Worm (Caenorhabditis elegans): ENCODE data around the gene Y2H9A.6.

The Y2H9A.6 gene

ce11 chrV:13457858-13458257, 14.2 kb downstream of the Y2H9A.6 start, which contains the start of gene F25H9.2 (continued):
- TF ChIP-seq unc-130 (tag; optimal IDR thresholded peaks at IDR 0.05) (peak; percentile 47), ceh-88 (GFP tag; IDR thresholded peaks at IDR 0.05) (no peak), nhr-71 (tag; optimal IDR thresholded peaks at IDR 0.05) (peak; percentile 25), isw-1 (GFP tag; IDR thresholded peaks at IDR 0.05) (no peak), F16B12.6 (tag; optimal IDR thresholded peaks at IDR 0.05) (peak; percentile 90), Y116A8C.19 (tag; optimal IDR thresholded peaks at IDR 0.05; ENCODE audit: borderline replicate concordance) (no peak), elt-3 (tag; optimal IDR thresholded peaks at IDR 0.05) (no peak), ztf-11 (tag; optimal IDR thresholded peaks at IDR 0.05) (no peak), nhr-11 (tag; optimal IDR thresholded peaks at IDR 0.05) (no peak)

DNA sequence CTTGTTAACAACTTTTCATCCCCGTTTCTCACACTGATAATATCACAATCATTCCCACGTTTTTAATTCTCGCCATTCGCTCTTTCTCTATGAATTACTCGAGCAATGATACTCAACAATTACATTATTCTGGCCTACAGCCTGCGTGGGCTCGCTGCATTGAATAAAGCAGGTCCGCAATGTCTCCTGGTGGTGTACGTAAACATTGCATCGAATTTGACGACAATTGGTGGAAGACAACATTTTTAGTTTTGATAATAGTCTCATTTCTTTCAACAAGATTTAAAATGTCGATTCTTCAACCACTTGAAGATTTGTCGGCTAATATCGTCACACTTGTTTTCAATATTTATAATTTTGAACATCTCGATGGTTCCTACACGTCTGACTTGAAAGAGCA, 15.7 kb downstream of the Y2H9A.6 start, which contains the start of gene bath-39:
Gene bath-39, plus strand, starts transcription at position 137 of the 400 bp plus-strand sequence.
- no peak for TF ChIP-seq elt-3 (tag; optimal IDR thresholded peaks at IDR 0.05)
- peak; percentile 28 for TF ChIP-seq snu-23 (GFP tag; optimal IDR thresholded peaks at IDR 0.05)
- peak in 1 of 2 experiments; percentile 28 for TF ChIP-seq efl-1 (optimal IDR thresholded peaks at IDR 0.05)
- peak; percentile 19 to 84 for TF ChIP-seq efl-1 (GFP tag; optimal IDR thresholded peaks at IDR 0.05 in 1 of 2)
- TF ChIP-seq alr-1 (tag; optimal IDR thresholded peaks at IDR 0.05; ENCODE audit: borderline replicate concordance), result no peak
- no peak for TF ChIP-seq ceh-88 (GFP tag; IDR thresholded peaks at IDR 0.05)
- TF ChIP-seq ztf-4 (tag; optimal IDR thresholded peaks at IDR 0.05), result no peak
- TF ChIP-seq F16B12.6 (tag; optimal IDR thresholded peaks at IDR 0.05), result peak; percentile 81
- TF ChIP-seq lsy-2 (tag; optimal IDR thresholded peaks at IDR 0.05), result peak in 1 of 2 experiments; percentile 40
- TF ChIP-seq dpl-1 (GFP tag; optimal IDR thresholded peaks at IDR 0.05), result peak in 2 of 3 experiments; percentile 19 to 48
- TF ChIP-seq lin-15B (tag; optimal IDR thresholded peaks at IDR 0.05), result peak; percentile 1
- no peak for TF ChIP-seq nhr-85 (tag)
- peak; percentile 22 for TF ChIP-seq blmp-1 (tag; optimal IDR thresholded peaks at IDR 0.05)
- no peak for TF ChIP-seq pqm-1 (tag; optimal IDR thresholded peaks at IDR 0.05)
- peak; percentile 18 to 35 for TF ChIP-seq lin-35 (GFP tag; optimal IDR thresholded peaks at IDR 0.05)
- no peak for TF ChIP-seq ceh-8 (GFP tag; optimal IDR thresholded peaks at IDR 0.05)
- peak; percentile 32 for TF ChIP-seq rnt-1 (tag; optimal IDR thresholded peaks at IDR 0.05)

- TF ChIP-seq nhr-71 (tag; optimal IDR thresholded peaks at IDR 0.05), result peak; percentile 83
- peak; percentile 75 for TF ChIP-seq snu-23 (GFP tag; optimal IDR thresholded peaks at IDR 0.05)
- no peak for TF ChIP-seq C04F5.9 (tag; optimal IDR thresholded peaks at IDR 0.05)
- TF ChIP-seq dsc-1 (tag; optimal IDR thresholded peaks at IDR 0.05), result peak; percentile 20
- peak; percentile 88 for TF ChIP-seq lin-14 (GFP tag; optimal IDR thresholded peaks at IDR 0.05)
- peak; percentile 60 for TF ChIP-seq F16B12.6 (tag; optimal IDR thresholded peaks at IDR 0.05)
- peak; percentile 98 for TF ChIP-seq pqm-1 (tag; optimal IDR thresholded peaks at IDR 0.05)
- peak; percentile 34 for TF ChIP-seq jun-1 (tag; optimal IDR thresholded peaks at IDR 0.05)
- peak; percentile 26 for TF ChIP-seq unc-86 (tag; optimal IDR thresholded peaks at IDR 0.05)
- peak; percentile 10 for TF ChIP-seq C16A3.4 (tag; optimal IDR thresholded peaks at IDR 0.05)
- TF ChIP-seq mab-9 (GFP tag; IDR thresholded peaks at IDR 0.05), result no peak
- TF ChIP-seq snpc-4 (tag; optimal IDR thresholded peaks at IDR 0.05), result peak; percentile 31
- TF ChIP-seq sptf-1 (tag; optimal IDR thresholded peaks at IDR 0.05), result no peak
- peak; percentile 70 for TF ChIP-seq nhr-85 (tag)
- peak; percentile 78 for TF ChIP-seq nhr-20 (tag; optimal IDR thresholded peaks at IDR 0.05)
- peak; percentile 52 to 67 for TF ChIP-seq lsy-2 (tag; optimal IDR thresholded peaks at IDR 0.05)
- TF ChIP-seq zag-1 (tag; optimal IDR thresholded peaks at IDR 0.05), result no peak
- peak; percentile 60 for TF ChIP-seq fkh-8 (tag; optimal IDR thresholded peaks at IDR 0.05)
- TF ChIP-seq nhr-237 (tag; optimal IDR thresholded peaks at IDR 0.05), result peak; percentile 24
- no peak for TF ChIP-seq ceh-63 (GFP tag; optimal IDR thresholded peaks at IDR 0.05)
- peak; percentile 43 for TF ChIP-seq lin-13 (GFP tag; optimal IDR thresholded peaks at IDR 0.05)
- no peak for TF ChIP-seq nhr-76 (tag; optimal IDR thresholded peaks at IDR 0.05)
- no peak for TF ChIP-seq C34B4.2 (tag; optimal IDR thresholded peaks at IDR 0.05)
- TF ChIP-seq nhr-47 (tag; optimal IDR thresholded peaks at IDR 0.05), result peak; percentile 65
- TF ChIP-seq skn-1 (tag; optimal IDR thresholded peaks at IDR 0.05), result peak; percentile 79
- peak; percentile 23; the same call in 1 of the 2 replicates for TF ChIP-seq isw-1 (GFP tag; IDR thresholded peaks at IDR 0.05)
- TF ChIP-seq elt-2 (tag; optimal IDR thresholded peaks at IDR 0.05), result peak; percentile 88
- TF ChIP-seq aha-1 (tag; optimal IDR thresholded peaks at IDR 0.05), result no peak
- TF ChIP-seq ztf-4 (tag; optimal IDR thresholded peaks at IDR 0.05), result no peak
- no peak for TF ChIP-seq sup-37 (GFP tag; optimal IDR thresholded peaks at IDR 0.05)
- peak; percentile 53 to 79 for TF ChIP-seq lin-35 (GFP tag; optimal IDR thresholded peaks at IDR 0.05)
- TF ChIP-seq rnt-1 (tag; optimal IDR thresholded peaks at IDR 0.05), result peak; percentile 72
- TF ChIP-seq hpl-2 (GFP tag; optimal IDR thresholded peaks at IDR 0.05), result peak; percentile 56
- peak in 2 of 6 experiments; percentile 33 to 45 for TF ChIP-seq elt-3 (tag; optimal IDR thresholded peaks at IDR 0.05)
- TF ChIP-seq efl-1 (optimal IDR thresholded peaks at IDR 0.05), result peak; percentile 54 to 71
- TF ChIP-seq efl-1 (GFP tag; optimal IDR thresholded peaks at IDR 0.05 in 1 of 2), result peak; percentile 50 to 95
- TF ChIP-seq ceh-8 (GFP tag; optimal IDR thresholded peaks at IDR 0.05), result no peak
- peak; percentile 47 to 63 (median 58) for TF ChIP-seq ceh-82 (tag; optimal IDR thresholded peaks at IDR 0.05)
Observed at ce11 chrV:13462974-13463373, 19.3 kb downstream of the Y2H9A.6 start, which contains the start of gene frm-10. Gene frm-10, plus strand, starts transcription at chrV:13463207.
